Worm (Caenorhabditis elegans): Measurements from ENCODE around the gene rpn-1.

The rpn-1 gene

ce11 chrIV:6916831-6917230 lies 7.1 kb upstream of the rpn-1 start:
- TF ChIP-seq him-1 (tag; optimal IDR thresholded peaks at IDR 0.05) (no peak), W03F9.2 (tag; optimal IDR thresholded peaks at IDR 0.05) (no peak), dao-5 (tag; optimal IDR thresholded peaks at IDR 0.05) (no peak)

ce11 chrIV:6912851-6913588 lies 3.3 kb upstream of the rpn-1 start, which contains the start of gene T22D1.3:
TSS of gene T22D1.3 (plus strand) at chrIV:6913538.
- TF ChIP-seq him-1 (tag; optimal IDR thresholded peaks at IDR 0.05): no peak
- TF ChIP-seq W03F9.2 (tag; optimal IDR thresholded peaks at IDR 0.05): no peak
- no peak for TF ChIP-seq dao-5 (tag; optimal IDR thresholded peaks at IDR 0.05)

ce11 chrIV:6907487-6907886 lies 2.2 kb downstream of the rpn-1 start:
- TF ChIP-seq him-1 (tag; optimal IDR thresholded peaks at IDR 0.05) (no peak), W03F9.2 (tag; optimal IDR thresholded peaks at IDR 0.05) (no peak), dao-5 (tag; optimal IDR thresholded peaks at IDR 0.05) (no peak)

ce11 chrIV:6905947-6906489 lies 3.7 kb downstream of the rpn-1 start, which contains the start of the genes T22D1.17 and T22D1.8:
TSS of gene T22D1.17 (plus strand) at chrIV:6905997.
TSS of gene T22D1.8 (minus strand) at chrIV:6906348.
- TF ChIP-seq W03F9.2 (tag; optimal IDR thresholded peaks at IDR 0.05) (no peak), him-1 (tag; optimal IDR thresholded peaks at IDR 0.05) (no peak), dao-5 (tag; optimal IDR thresholded peaks at IDR 0.05) (no peak)

- TF ChIP-seq dao-5 (tag; optimal IDR thresholded peaks at IDR 0.05): no peak
- TF ChIP-seq W03F9.2 (tag; optimal IDR thresholded peaks at IDR 0.05): no peak
- no peak for TF ChIP-seq him-1 (tag; optimal IDR thresholded peaks at IDR 0.05)
Measured at ce11 chrIV:6905428-6905827, 4.3 kb downstream of the rpn-1 start.

- TF ChIP-seq him-1 (tag; optimal IDR thresholded peaks at IDR 0.05) (no peak), W03F9.2 (tag; optimal IDR thresholded peaks at IDR 0.05) (no peak), dao-5 (tag; optimal IDR thresholded peaks at IDR 0.05) (no peak)
Measured at ce11 chrIV:6904606-6905005, 5.1 kb downstream of the rpn-1 start.

ce11 chrIV:6903575-6903974 lies 6.1 kb downstream of the rpn-1 start, which contains the start of gene T22D1.5:
TSS of gene T22D1.5 (plus strand) at chrIV:6903950.
- no peak for TF ChIP-seq W03F9.2 (tag; optimal IDR thresholded peaks at IDR 0.05)

- TF ChIP-seq him-1 (tag; optimal IDR thresholded peaks at IDR 0.05) (no peak), dao-5 (tag; optimal IDR thresholded peaks at IDR 0.05) (no peak), W03F9.2 (tag; optimal IDR thresholded peaks at IDR 0.05) (no peak)
Measured at ce11 chrIV:6887601-6888099, 22.1 kb downstream of the rpn-1 start, which contains the start of the genes T05A12.3 and T05A12.4. TSS of gene T05A12.3 (minus strand) at chrIV:6887651. TSS of gene T05A12.4 (plus strand) at chrIV:6887948.

ce11 chrIV:6883342-6883741 lies 26.4 kb downstream of the rpn-1 start, which contains the start of gene tre-2:
TSS of gene tre-2 (minus strand) at chrIV:6883442.
- TF ChIP-seq W03F9.2 (tag; optimal IDR thresholded peaks at IDR 0.05): no peak

- peak; percentile 13 for TF ChIP-seq him-1 (tag; optimal IDR thresholded peaks at IDR 0.05)
- no peak for TF ChIP-seq dao-5 (tag; optimal IDR thresholded peaks at IDR 0.05)
- no peak for TF ChIP-seq W03F9.2 (tag; optimal IDR thresholded peaks at IDR 0.05)
Measured at ce11 chrIV:6881183-6881582, 28.5 kb downstream of the rpn-1 start.

- TF ChIP-seq dao-5 (tag; optimal IDR thresholded peaks at IDR 0.05) (no peak), W03F9.2 (tag; optimal IDR thresholded peaks at IDR 0.05) (peak; percentile 23)
Measured at ce11 chrIV:6880415-6880814, 29.3 kb downstream of the rpn-1 start.

ce11 chrIV:6879666-6880210 lies 30.0 kb downstream of the rpn-1 start:
- TF ChIP-seq him-1 (tag; optimal IDR thresholded peaks at IDR 0.05) (no peak), W03F9.2 (tag; optimal IDR thresholded peaks at IDR 0.05) (no peak), dao-5 (tag; optimal IDR thresholded peaks at IDR 0.05) (no peak)

- TF ChIP-seq dao-5 (tag; optimal IDR thresholded peaks at IDR 0.05) (no peak), him-1 (tag; optimal IDR thresholded peaks at IDR 0.05) (peak; percentile 70)
Measured at ce11 chrIV:6878912-6879554, 30.7 kb downstream of the rpn-1 start.

ce11 chrIV:6872958-6873357 lies 36.8 kb downstream of the rpn-1 start, which contains the start of gene srx-19:
TSS of gene srx-19 (plus strand) at chrIV:6873258.
- no peak for TF ChIP-seq him-1 (tag; optimal IDR thresholded peaks at IDR 0.05)
- TF ChIP-seq W03F9.2 (tag; optimal IDR thresholded peaks at IDR 0.05): no peak
- TF ChIP-seq dao-5 (tag; optimal IDR thresholded peaks at IDR 0.05): no peak
